Fruit fly (Drosophila melanogaster): ENCODE results near the gene CG3176.
A peak's percentile ranks its signal among the peaks of the same experiment; 100 is the strongest.

Gene CG3176

dm6 chrX:492701-493299 is 11.1 kb downstream of the CG3176 start:
- peak; percentile 92 for TF ChIP-seq vri (GFP tag; optimal IDR thresholded peaks at IDR 0.05)
- no peak for TF ChIP-seq CG11294 (GFP tag; IDR thresholded peaks at IDR 0.05)
- no peak for TF ChIP-seq CG32006 (GFP tag; optimal IDR thresholded peaks at IDR 0.05)
- TF ChIP-seq topi (GFP tag; optimal IDR thresholded peaks at IDR 0.05): no peak

DNA sequence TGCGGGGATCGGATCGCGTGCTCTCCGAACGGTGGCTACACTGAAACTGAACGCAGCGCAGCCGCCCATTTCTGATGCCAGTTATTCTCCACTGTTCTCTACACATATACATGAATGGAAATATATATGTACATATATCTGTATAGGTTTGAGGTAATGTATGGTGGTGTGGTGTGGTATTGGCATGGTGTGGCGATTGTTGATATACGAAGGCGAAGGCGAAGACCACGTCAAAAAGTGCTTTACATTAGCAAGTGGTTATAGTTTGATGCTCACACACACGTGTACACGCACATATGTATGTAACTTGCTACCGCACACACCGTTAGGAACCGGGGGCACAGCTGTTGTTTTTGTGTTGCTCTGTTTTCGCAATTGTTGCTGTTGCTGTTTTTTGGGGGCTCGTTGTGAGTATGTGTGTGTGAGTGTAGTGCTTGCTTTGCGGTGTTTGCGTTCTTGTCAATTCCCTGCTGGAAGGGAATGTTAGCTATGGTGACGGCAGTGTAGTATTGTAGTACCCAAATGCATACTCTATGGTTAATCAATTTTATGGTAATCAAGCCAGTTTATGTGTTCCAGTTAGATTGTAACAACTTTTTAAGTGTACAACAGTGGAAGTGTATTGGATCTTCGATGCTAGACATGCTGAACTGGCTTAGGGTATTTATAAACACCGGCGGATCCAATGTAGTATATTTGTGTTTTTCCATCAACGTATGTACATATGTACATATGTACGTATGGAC is 12.0 kb downstream of the CG3176 start, which contains the start of gene CG17896:
Gene CG17896, minus strand, starts transcription at position 51 of the 746 bp plus-strand sequence.
- peak; percentile 99 for TF ChIP-seq CG10631 (GFP tag; optimal IDR thresholded peaks at IDR 0.05)
- TF ChIP-seq CG3032 (tag; optimal IDR thresholded peaks at IDR 0.05): peak; percentile 97
- TF ChIP-seq CG16779 (tag; optimal IDR thresholded peaks at IDR 0.05): peak; percentile 91
- peak; percentile 99 for TF ChIP-seq acj6 (GFP tag; optimal IDR thresholded peaks at IDR 0.05)
- peak; percentile 99 for TF ChIP-seq Gug (GFP tag; IDR thresholded peaks at IDR 0.05)
- TF ChIP-seq OdsH (GFP tag; optimal IDR thresholded peaks at IDR 0.05): peak; percentile 98
- peak; percentile 98 for TF ChIP-seq svp (GFP tag)
- peak; percentile 97 for TF ChIP-seq dac (GFP tag; optimal IDR thresholded peaks at IDR 0.05)
- peak; percentile 95 for TF ChIP-seq CG6808 (GFP tag; optimal IDR thresholded peaks at IDR 0.05)
- peak; percentile 99 for TF ChIP-seq Eip78C (GFP tag)
- peak; percentile 97 for TF ChIP-seq CG11902 (GFP tag; optimal IDR thresholded peaks at IDR 0.05)
- TF ChIP-seq vri (GFP tag; optimal IDR thresholded peaks at IDR 0.05): peak; percentile 97
- TF ChIP-seq Hr39 (GFP tag; optimal IDR thresholded peaks at IDR 0.05): peak; percentile 99
- TF ChIP-seq topi (GFP tag; optimal IDR thresholded peaks at IDR 0.05): peak; percentile 98
- peak; percentile 96 for TF ChIP-seq Ets96B (tag; optimal IDR thresholded peaks at IDR 0.05)
- TF ChIP-seq CG4318 (GFP tag; optimal IDR thresholded peaks at IDR 0.05): peak; percentile 97
- peak; percentile 98 for TF ChIP-seq net (GFP tag; optimal IDR thresholded peaks at IDR 0.05)
- TF ChIP-seq pdm3 (GFP tag; optimal IDR thresholded peaks at IDR 0.05): peak; percentile 99
- peak; percentile 98 for TF ChIP-seq Lpt (GFP tag; optimal IDR thresholded peaks at IDR 0.05)
- TF ChIP-seq ss (GFP tag; optimal IDR thresholded peaks at IDR 0.05): peak; percentile 93 to 96
- TF ChIP-seq CG31627 (GFP tag; optimal IDR thresholded peaks at IDR 0.05): peak; percentile 99
- TF ChIP-seq CG6163 (GFP tag; IDR thresholded peaks at IDR 0.05): peak; percentile 99
- TF ChIP-seq Sox102F (GFP tag; optimal IDR thresholded peaks at IDR 0.05): peak; percentile 98
- TF ChIP-seq Ets21C (GFP tag; optimal IDR thresholded peaks at IDR 0.05): peak; percentile 98
- peak; percentile 47 for TF ChIP-seq Hr38 (GFP tag; optimal IDR thresholded peaks at IDR 0.05)
- peak; percentile 99 for TF ChIP-seq CG7368 (GFP tag; optimal IDR thresholded peaks at IDR 0.05)
- peak; percentile 97 to 98 for TF ChIP-seq salr (GFP tag; optimal IDR thresholded peaks at IDR 0.05)
- peak; percentile 89 for TF ChIP-seq Blimp-1 (GFP tag; optimal IDR thresholded peaks at IDR 0.05)
- TF ChIP-seq Sox14 (GFP tag; optimal IDR thresholded peaks at IDR 0.05): peak; percentile 99
- TF ChIP-seq Sox15 (GFP tag; optimal IDR thresholded peaks at IDR 0.05): peak; percentile 96
- TF ChIP-seq Eip93F (GFP tag; optimal IDR thresholded peaks at IDR 0.05): peak; percentile 96
- peak; percentile 98 for TF ChIP-seq CG6792 (GFP tag; optimal IDR thresholded peaks at IDR 0.05)
- TF ChIP-seq Eip75B (GFP tag; optimal IDR thresholded peaks at IDR 0.05): peak; percentile 98
- TF ChIP-seq CG32006 (GFP tag; optimal IDR thresholded peaks at IDR 0.05): peak; percentile 98
- peak; percentile 97 for TF ChIP-seq CG6276 (GFP tag; optimal IDR thresholded peaks at IDR 0.05)
- peak; percentile 96 for TF ChIP-seq dsx (GFP tag; optimal IDR thresholded peaks at IDR 0.05; ENCODE audit: poor library complexity, severe bottlenecking)
- TF ChIP-seq CG8632 (GFP tag; optimal IDR thresholded peaks at IDR 0.05): peak; percentile 95
- TF ChIP-seq CG34406 (GFP tag; optimal IDR thresholded peaks at IDR 0.05): peak; percentile 96
- TF ChIP-seq fd59A (GFP tag; optimal IDR thresholded peaks at IDR 0.05): peak; percentile 96
- peak; percentile 98 for TF ChIP-seq Hr4 (GFP tag; optimal IDR thresholded peaks at IDR 0.05)
- TF ChIP-seq CG11762 (GFP tag; optimal IDR thresholded peaks at IDR 0.05; ENCODE audit: insufficient read depth): peak; percentile 96
- peak; percentile 95 for TF ChIP-seq CG8319 (GFP tag; optimal IDR thresholded peaks at IDR 0.05)
- TF ChIP-seq cyc (GFP tag; optimal IDR thresholded peaks at IDR 0.05): peak; percentile 99
- peak; percentile 97 for TF ChIP-seq CG10669 (GFP tag; optimal IDR thresholded peaks at IDR 0.05)
- TF ChIP-seq fkh (GFP tag; optimal IDR thresholded peaks at IDR 0.05): peak; percentile 99
- TF ChIP-seq CG11294 (GFP tag; IDR thresholded peaks at IDR 0.05): peak; percentile 97
